Worm (Caenorhabditis elegans) whole organism, young adult: ENCODE measurements around the gene M162.5.
"Not testable (repeated sequence)": the region's sequence is repeated elsewhere in the genome, so short reads cannot be mapped to it uniquely, and the experiment has no call there.

Experiments
- B0035.1 ChIP-seq: sonication (generic microtip); optimal IDR thresholded peaks from 2 replicates; lab custom pipeline; 2016; ENCODE audit warnings: missing genetic modification characterization, mild to moderate bottlenecking, missing compliant biosample characterization, missing genotype, missing genetic modification reagents
- B0336.3 ChIP-seq: fragments of 200-800 bp; sonication (Bioruptor generic); IDR thresholded peaks from 2 replicates; pipeline ENCODE4 v1.3.6; 2022; ENCODE audit warnings: missing genetic modification characterization, missing compliant biosample characterization
- C06A6.2 ChIP-seq: fragments of 200-800 bp; sonication (Bioruptor generic); conservative IDR thresholded peaks from 2 replicates; pipeline ENCODE4 v1.3.6; 2022; ENCODE audit warnings: missing genetic modification characterization, missing compliant biosample characterization
- F10E7.11 ChIP-seq: sonication (generic microtip); optimal IDR thresholded peaks from 2 replicates; lab custom pipeline; 2017; ENCODE audit warnings: mild to moderate bottlenecking, missing genetic modification characterization, moderate library complexity, missing compliant biosample characterization
- F22D6.2 ChIP-seq: sonication (generic microtip); optimal IDR thresholded peaks from 2 replicates; lab custom pipeline; 2016; ENCODE audit warnings: mild to moderate bottlenecking, missing genetic modification characterization, missing compliant biosample characterization
- F23B12.7 ChIP-seq: sonication (generic microtip); optimal IDR thresholded peaks from 2 replicates; lab custom pipeline; 2017; ENCODE audit warnings: missing genetic modification characterization, mild to moderate bottlenecking, missing compliant biosample characterization, antibody characterized with exemption, moderate library complexity; ENCODE audit not compliant: insufficient read depth
- F49E8.2 ChIP-seq: sonication (generic microtip); optimal IDR thresholded peaks from 3 replicates; lab custom pipeline; 2017; ENCODE audit warnings: missing genetic modification characterization, mild to moderate bottlenecking, missing compliant biosample characterization, antibody characterized with exemption, moderate library complexity; ENCODE audit not compliant: insufficient read depth
- F57C9.4 ChIP-seq: sonication (generic microtip); optimal IDR thresholded peaks from 2 replicates; lab custom pipeline; 2017; ENCODE audit warnings: mild to moderate bottlenecking, missing genetic modification characterization, missing compliant biosample characterization
- K12H6.12 ChIP-seq: fragments of 200-800 bp; sonication (Bioruptor generic); optimal IDR thresholded peaks from 2 replicates; lab custom pipeline; 2018; ENCODE audit warnings: mild to moderate bottlenecking, missing genetic modification characterization, missing compliant biosample characterization
- T26A5.8 ChIP-seq: sonication (generic microtip); optimal IDR thresholded peaks from 2 replicates; lab custom pipeline; 2016; ENCODE audit warnings: missing genetic modification characterization, missing compliant biosample characterization
- Y53G8AR.9 ChIP-seq: fragments of 200-800 bp; sonication (Bioruptor generic); conservative IDR thresholded peaks from 2 replicates; pipeline ENCODE4 v1.3.6; 2022; ENCODE audit warnings: missing genetic modification reagents, missing genetic modification characterization, missing compliant biosample characterization
- Y79H2A.3 ChIP-seq: fragments of 200-800 bp; sonication (Bioruptor generic); conservative IDR thresholded peaks from 2 replicates; pipeline ENCODE4 v1.3.6; 2022; ENCODE audit warnings: missing genetic modification reagents, missing genetic modification characterization, missing compliant biosample characterization
- aptf-3 ChIP-seq: fragments of 200-800 bp; sonication (Bioruptor generic); IDR thresholded peaks from 2 replicates; pipeline ENCODE4 v1.3.6; 2022; ENCODE audit warnings: missing genetic modification characterization, missing compliant biosample characterization
- atf-7 ChIP-seq: sonication (generic microtip); optimal IDR thresholded peaks from 2 replicates; lab custom pipeline; 2017; ENCODE audit warnings: mild to moderate bottlenecking, missing genetic modification characterization, missing compliant biosample characterization
- cebp-2 ChIP-seq: fragments of 200-800 bp; sonication (Bioruptor generic); IDR thresholded peaks from 2 replicates; pipeline ENCODE4 v1.3.6; 2022; ENCODE audit warnings: missing genetic modification characterization, missing compliant biosample characterization
- efl-1 ChIP-seq: fragments of 150-350 bp; optimal IDR thresholded peaks from 2 replicates; lab custom pipeline; 2014; ENCODE audit warnings: missing biosample characterization, missing genetic modification reagents, missing genetic modification characterization
- egrh-3 ChIP-seq: fragments of 200-800 bp; sonication (Bioruptor generic); IDR thresholded peaks from 2 replicates; pipeline ENCODE4 v1.3.6; 2022; ENCODE audit warnings: missing genetic modification reagents, missing genetic modification characterization, missing compliant biosample characterization
- fkh-3 ChIP-seq: sonication (generic microtip); optimal IDR thresholded peaks from 2 replicates; lab custom pipeline; 2016; ENCODE audit warnings: mild to moderate bottlenecking, missing genetic modification characterization, missing compliant biosample characterization
- hsf-1 ChIP-seq: fragments of 200-800 bp; sonication (Bioruptor generic); IDR thresholded peaks from 2 replicates; pipeline ENCODE4 v1.3.6; 2022; ENCODE audit warnings: missing genetic modification reagents, missing genetic modification characterization, missing compliant biosample characterization
- let-526 ChIP-seq: fragments of 200-800 bp; sonication (Bioruptor generic); IDR thresholded peaks from 2 replicates; pipeline ENCODE4 v1.3.6; 2022; ENCODE audit warnings: missing genetic modification reagents, missing genetic modification characterization, missing compliant biosample characterization
- lin-40 ChIP-seq: sonication (generic microtip); optimal IDR thresholded peaks from 2 replicates; lab custom pipeline; 2016; ENCODE audit warnings: missing genetic modification characterization, mild to moderate bottlenecking, missing compliant biosample characterization, missing genotype, missing genetic modification reagents
- madf-10 ChIP-seq: sonication (generic microtip); optimal IDR thresholded peaks from 2 replicates; lab custom pipeline; 2016; ENCODE audit warnings: mild to moderate bottlenecking, missing genetic modification characterization, missing compliant biosample characterization
- madf-8 ChIP-seq: fragments of 200-800 bp; sonication (Bioruptor generic); conservative IDR thresholded peaks from 2 replicates; pipeline ENCODE4 v1.3.6; 2022; ENCODE audit warnings: missing genetic modification reagents, missing genetic modification characterization, missing compliant biosample characterization
- mes-4 ChIP-seq: sonication (generic microtip); optimal IDR thresholded peaks from 2 replicates; lab custom pipeline; 2016; ENCODE audit warnings: missing genotype, missing genetic modification characterization, missing compliant biosample characterization
- nfyb-1 ChIP-seq: fragments of 200-800 bp; sonication (Bioruptor generic); IDR thresholded peaks from 2 replicates; pipeline ENCODE4 v1.3.6; 2022; ENCODE audit warnings: missing genetic modification reagents, missing genetic modification characterization, missing compliant biosample characterization
- nhr-179 ChIP-seq: sonication (generic microtip); optimal IDR thresholded peaks from 2 replicates; lab custom pipeline; 2016; ENCODE audit warnings: mild to moderate bottlenecking, missing genetic modification characterization, missing compliant biosample characterization
- nhr-80 ChIP-seq: sonication (generic microtip); optimal IDR thresholded peaks from 2 replicates; lab custom pipeline; 2016; ENCODE audit warnings: missing genetic modification characterization, missing compliant biosample characterization
- rec-8 ChIP-seq, 2 experiments: sonication (generic microtip); optimal IDR thresholded peaks; 2 replicates each; lab custom pipeline; 2016; ENCODE audit warnings: mild to moderate bottlenecking in 2 of 2, missing genetic modification characterization in 2 of 2, missing genetic modification reagents in 2 of 2, missing genotype in 2 of 2, missing biosample characterization in 1 of 2, missing compliant biosample characterization in 1 of 2, moderate library complexity in 1 of 2
- sea-2 ChIP-seq: fragments of 200-800 bp; sonication (Bioruptor generic); IDR thresholded peaks from 2 replicates; pipeline ENCODE4 v1.3.6; 2022; ENCODE audit warnings: missing genetic modification characterization, missing compliant biosample characterization
- snpc-3.4 ChIP-seq: sonication (generic microtip); optimal IDR thresholded peaks from 2 replicates; lab custom pipeline; 2017; ENCODE audit warnings: missing genetic modification characterization, mild to moderate bottlenecking, missing compliant biosample characterization, antibody characterized with exemption, moderate library complexity, missing genotype, missing genetic modification reagents
- unc-130 ChIP-seq: sonication (generic microtip); optimal IDR thresholded peaks from 2 replicates; lab custom pipeline; 2016; ENCODE audit warnings: missing genetic modification reagents, missing genetic modification characterization, missing compliant biosample characterization
- xnd-1 ChIP-seq: sonication (generic microtip); optimal IDR thresholded peaks from 2 replicates; lab custom pipeline; 2016; ENCODE audit warnings: missing genotype, missing genetic modification reagents, missing genetic modification characterization, missing compliant biosample characterization
- ztf-18 ChIP-seq: sonication (generic microtip); optimal IDR thresholded peaks from 2 replicates; lab custom pipeline; 2016; ENCODE audit warnings: missing genotype, mild to moderate bottlenecking, missing genetic modification characterization, missing compliant biosample characterization
- ztf-6 ChIP-seq: fragments of 200-800 bp; sonication (Bioruptor generic); IDR thresholded peaks from 2 replicates; pipeline ENCODE4 v1.3.6; 2022; ENCODE audit warnings: missing genetic modification reagents, missing genetic modification characterization, missing compliant biosample characterization

M162.5 gene

DNA sequence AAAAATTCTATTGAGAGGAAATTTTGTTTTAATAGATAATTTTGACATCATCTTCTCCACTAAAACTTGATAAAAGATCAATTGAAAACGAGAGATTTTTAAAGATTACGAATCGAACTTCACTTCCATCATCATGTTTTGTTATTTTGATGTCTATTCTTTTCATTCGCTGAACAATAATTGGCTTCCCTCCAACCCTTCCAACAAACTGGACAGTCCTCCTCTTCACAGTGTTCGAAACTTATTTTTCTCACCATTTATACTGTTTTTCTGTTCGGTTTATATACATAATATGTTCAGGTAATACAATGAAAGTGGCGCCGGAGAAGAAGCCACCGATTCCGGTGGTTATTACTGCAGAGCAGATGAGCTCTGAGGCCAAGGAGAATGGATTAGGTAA is at the start of gene M162.5:
Gene M162.5, plus strand, starts transcription at position 301 of the 400 bp plus-strand sequence.
- TF ChIP-seq C06A6.2 (GFP tag; lab: Robert Waterston, UW) (no peak), lin-40 (tag; lab: Kevin White, UChicago) (no peak), snpc-3.4 (tag; lab: Kevin White, UChicago) (no peak), T26A5.8 (tag; lab: Kevin White, UChicago) (no peak), F57C9.4 (tag; lab: Kevin White, UChicago) (no peak), egrh-3 (no peak), madf-10 (no peak), mes-4 (tag; lab: Kevin White, UChicago) (no peak), F10E7.11 (tag; lab: Kevin White, UChicago) (no peak), Y79H2A.3 (no peak), F49E8.2 (no peak)

DNA sequence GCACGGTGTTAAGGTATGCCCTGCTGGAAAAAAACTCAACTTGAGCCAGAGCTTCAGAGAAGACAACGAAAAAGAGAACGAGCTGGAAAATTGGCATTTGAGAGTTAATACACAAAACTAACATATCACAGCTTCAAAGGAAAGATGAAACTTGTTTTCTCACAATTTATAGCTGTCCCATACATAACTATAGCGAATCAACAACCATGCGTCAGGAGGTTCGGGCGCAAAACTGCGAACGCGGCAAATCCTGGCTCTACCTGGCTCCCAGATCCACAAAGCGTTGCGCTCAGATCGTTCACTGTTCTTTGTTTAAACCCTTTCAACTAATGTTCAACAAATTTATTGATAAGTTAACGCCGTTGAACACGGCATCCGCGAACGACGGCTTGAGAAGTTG is 49.2 kb upstream of the M162.5 start, which contains the start of gene Y43F8C.23:
Gene Y43F8C.23, minus strand, starts transcription at position 101 of the 400 bp plus-strand sequence.
- not testable (repeated sequence) for TF ChIP-seq lin-40 (tag; lab: Kevin White, UChicago); K12H6.12; let-526 (GFP tag; lab: Robert Waterston, UW)

DNA sequence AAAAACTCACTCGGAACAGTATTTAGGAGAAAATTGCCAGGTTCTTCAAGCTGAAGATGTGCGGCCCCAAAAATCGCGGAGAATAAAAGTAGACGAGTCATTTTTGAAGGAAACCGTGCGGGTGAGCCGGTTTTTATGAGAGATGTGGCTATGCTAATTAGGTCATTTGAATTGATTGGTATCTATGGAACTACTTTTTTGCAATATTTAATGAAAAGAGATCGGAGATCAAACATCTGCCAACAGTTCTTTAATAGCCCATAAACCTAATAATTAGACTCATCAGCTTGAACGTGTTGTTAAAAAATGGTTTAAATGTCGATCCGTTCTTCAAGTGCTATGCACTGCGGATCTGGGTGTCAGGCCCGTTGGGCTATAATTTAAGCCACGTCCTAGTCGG is 45.4 kb upstream of the M162.5 start, which contains the start of gene Y43F8C.16:
Gene Y43F8C.16, minus strand, starts transcription at position 101 of the 400 bp plus-strand sequence.
- TF ChIP-seq nhr-179, result no peak
- TF ChIP-seq unc-130 (GFP tag; lab: Kevin White, UChicago), result no peak
- TF ChIP-seq xnd-1, result no peak
- no peak for TF ChIP-seq sea-2 (GFP tag; lab: Robert Waterston, UW)
- no peak for TF ChIP-seq nfyb-1 (GFP tag; lab: Robert Waterston, UW)
- no peak for TF ChIP-seq ztf-18
- no peak for TF ChIP-seq F10E7.11 (tag; lab: Kevin White, UChicago)
- TF ChIP-seq aptf-3, result no peak
- TF ChIP-seq B0035.1 (tag; lab: Kevin White, UChicago), result no peak
- TF ChIP-seq fkh-3, result no peak
- TF ChIP-seq efl-1 (GFP tag; lab: Kevin White, UChicago), result no peak
- TF ChIP-seq C06A6.2 (GFP tag; lab: Robert Waterston, UW), result no peak
- no peak for TF ChIP-seq Y53G8AR.9 (GFP tag; lab: Robert Waterston, UW)
- no peak for TF ChIP-seq rec-8 (tag; optimal IDR thresholded peaks at IDR 0.05; lab: Kevin White, UChicago)

DNA sequence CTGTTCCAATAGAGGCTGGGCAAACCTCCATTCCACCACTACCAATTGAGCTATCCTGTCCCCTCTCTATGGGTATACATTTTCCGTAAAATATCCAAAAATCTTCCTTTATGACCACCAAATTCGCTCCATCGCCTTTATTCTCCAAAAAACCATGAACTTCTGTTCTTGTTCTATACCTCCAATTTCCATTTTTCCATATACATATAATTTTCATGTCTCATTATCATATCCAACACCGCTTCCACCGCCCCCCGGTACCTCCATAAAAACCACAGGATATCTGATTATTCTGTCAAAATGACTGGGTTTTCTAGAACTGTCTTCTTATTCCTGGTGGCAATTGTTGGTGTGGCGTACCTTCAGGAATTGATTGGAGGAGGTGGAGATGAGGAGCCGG is 45.0 kb upstream of the M162.5 start, which contains the start of gene Y43F8C.17:
Gene Y43F8C.17, plus strand, starts transcription at position 301 of the 400 bp plus-strand sequence.
- TF ChIP-seq ztf-6 (no peak), cebp-2 (GFP tag; lab: Robert Waterston, UW) (0 out of 2 replicates have a peak, but pooled peaks have one; percentile 43)

DNA sequence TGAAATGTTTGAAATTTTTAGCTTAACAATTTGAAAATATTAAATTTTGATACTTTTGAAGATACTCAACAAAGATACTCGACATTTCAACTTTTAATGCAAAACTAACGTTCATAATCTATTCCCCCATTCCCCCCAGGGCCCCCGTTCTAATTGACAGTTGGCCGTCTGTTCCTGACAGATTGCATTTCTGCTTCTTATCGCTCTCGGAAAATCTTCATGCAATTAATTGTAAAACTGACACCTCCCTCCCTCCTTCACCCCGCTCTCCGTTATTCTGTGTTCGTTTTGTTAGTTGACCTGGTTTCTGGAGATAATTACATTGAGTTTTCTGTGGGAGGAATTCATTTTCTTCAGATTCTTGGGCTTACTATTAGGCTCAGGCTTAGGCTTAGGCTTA is 42.9 kb upstream of the M162.5 start:
- TF ChIP-seq hsf-1 (GFP tag; lab: Robert Waterston, UW), result no peak
- TF ChIP-seq nhr-80 (tag; lab: Kevin White, UChicago), result peak; percentile 23
- no peak for TF ChIP-seq atf-7 (tag; lab: Kevin White, UChicago)
- no peak for TF ChIP-seq F22D6.2 (tag; lab: Kevin White, UChicago)
- TF ChIP-seq F23B12.7 (tag; lab: Kevin White, UChicago), result no peak
- TF ChIP-seq madf-8 (GFP tag; lab: Robert Waterston, UW), result no peak
- no peak for TF ChIP-seq B0336.3 (GFP tag; lab: Robert Waterston, UW)
